Worm (Caenorhabditis elegans) whole organism, young adult: ENCODE data around the gene slc-17.5.
A peak's percentile ranks its signal among the peaks of the same experiment; 100 is the strongest.

Source experiments
- B0336.3 ChIP-seq: fragments of 200-800 bp; sonication (Bioruptor generic); IDR thresholded peaks from 2 replicates; pipeline ENCODE4 v1.3.6; 2022; ENCODE audit warnings: missing genetic modification characterization, missing compliant biosample characterization
- C06A6.2 ChIP-seq: fragments of 200-800 bp; sonication (Bioruptor generic); conservative IDR thresholded peaks from 2 replicates; pipeline ENCODE4 v1.3.6; 2022; ENCODE audit warnings: missing genetic modification characterization, missing compliant biosample characterization
- D2030.7 ChIP-seq: fragments of 200-800 bp; sonication (Bioruptor generic); IDR thresholded peaks from 2 replicates; pipeline ENCODE4 v1.3.6; 2022; ENCODE audit warnings: missing genetic modification reagents, missing genetic modification characterization, missing compliant biosample characterization
- F33H1.4 ChIP-seq: fragments of 200-800 bp; sonication (Bioruptor generic); IDR thresholded peaks from 2 replicates; pipeline ENCODE4 v1.3.6; 2022; ENCODE audit warnings: missing genetic modification reagents, missing genetic modification characterization, missing compliant biosample characterization
- F37B4.10 ChIP-seq: fragments of 200-800 bp; sonication (Bioruptor generic); IDR thresholded peaks from 2 replicates; pipeline ENCODE4 v1.3.6; 2022; ENCODE audit warnings: missing genetic modification characterization, missing compliant biosample characterization
- F39B2.1 ChIP-seq: fragments of 200-800 bp; sonication (Bioruptor generic); IDR thresholded peaks from 2 replicates; pipeline ENCODE4 v1.3.6; 2022; ENCODE audit warnings: missing genetic modification reagents, missing genetic modification characterization, missing compliant biosample characterization
- F57C9.4 ChIP-seq: sonication (generic microtip); optimal IDR thresholded peaks from 2 replicates; lab custom pipeline; 2017; ENCODE audit warnings: mild to moderate bottlenecking, missing genetic modification characterization, missing compliant biosample characterization
- T26A5.8 ChIP-seq: sonication (generic microtip); optimal IDR thresholded peaks from 2 replicates; lab custom pipeline; 2016; ENCODE audit warnings: missing genetic modification characterization, missing compliant biosample characterization
- Y53F4B.3 ChIP-seq: fragments of 200-800 bp; sonication (Bioruptor generic); IDR thresholded peaks from 2 replicates; pipeline ENCODE4 v1.3.6; 2022; ENCODE audit warnings: missing genetic modification reagents, missing genetic modification characterization, missing compliant biosample characterization
- Y53G8AR.9 ChIP-seq: fragments of 200-800 bp; sonication (Bioruptor generic); conservative IDR thresholded peaks from 2 replicates; pipeline ENCODE4 v1.3.6; 2022; ENCODE audit warnings: missing genetic modification reagents, missing genetic modification characterization, missing compliant biosample characterization
- Y67H2A.10 ChIP-seq: fragments of 200-800 bp; sonication (Bioruptor generic); conservative IDR thresholded peaks from 2 replicates; pipeline ENCODE4 v1.3.6; 2022; ENCODE audit warnings: missing genetic modification reagents, missing genetic modification characterization, missing compliant biosample characterization
- Y79H2A.3 ChIP-seq: fragments of 200-800 bp; sonication (Bioruptor generic); conservative IDR thresholded peaks from 2 replicates; pipeline ENCODE4 v1.3.6; 2022; ENCODE audit warnings: missing genetic modification reagents, missing genetic modification characterization, missing compliant biosample characterization
- Y95B8A.8 ChIP-seq: fragments of 200-800 bp; sonication (Bioruptor generic); IDR thresholded peaks from 2 replicates; pipeline ENCODE4 v1.3.6; 2022; ENCODE audit warnings: missing genetic modification reagents, missing genetic modification characterization, missing compliant biosample characterization
- ZK185.1 ChIP-seq: sonication (generic microtip); optimal IDR thresholded peaks from 2 replicates; lab custom pipeline; 2016; ENCODE audit warnings: mild to moderate bottlenecking, missing genetic modification characterization, missing compliant biosample characterization; ENCODE audit not compliant: poor library complexity, severe bottlenecking
- ceh-40 ChIP-seq: fragments of 200-800 bp; sonication (Bioruptor generic); IDR thresholded peaks from 2 replicates; pipeline ENCODE4 v1.3.6; 2022; ENCODE audit warnings: missing genetic modification characterization, missing compliant biosample characterization
- ceh-58 ChIP-seq: fragments of 200-800 bp; sonication (Bioruptor generic); IDR thresholded peaks from 2 replicates; pipeline ENCODE4 v1.3.6; 2022; ENCODE audit warnings: missing genetic modification characterization, missing compliant biosample characterization
- ceh-79 ChIP-seq: sonication (generic microtip); optimal IDR thresholded peaks from 2 replicates; lab custom pipeline; 2017; ENCODE audit warnings: mild to moderate bottlenecking, missing genetic modification characterization, missing compliant biosample characterization
- egl-44 ChIP-seq: fragments of 200-800 bp; sonication (Bioruptor generic); IDR thresholded peaks from 2 replicates; pipeline ENCODE4 v1.3.6; 2022; ENCODE audit warnings: missing genetic modification reagents, missing genetic modification characterization, missing compliant biosample characterization
- egrh-3 ChIP-seq: fragments of 200-800 bp; sonication (Bioruptor generic); IDR thresholded peaks from 2 replicates; pipeline ENCODE4 v1.3.6; 2022; ENCODE audit warnings: missing genetic modification reagents, missing genetic modification characterization, missing compliant biosample characterization
- ets-4 ChIP-seq: fragments of 200-800 bp; sonication (Bioruptor generic); optimal IDR thresholded peaks from 2 replicates; lab custom pipeline; 2018; ENCODE audit warnings: mild to moderate bottlenecking, missing genetic modification characterization, missing compliant biosample characterization
- hlh-26 ChIP-seq: fragments of 200-800 bp; sonication (Bioruptor generic); conservative IDR thresholded peaks from 2 replicates; pipeline ENCODE4 v1.3.6; 2022; ENCODE audit warnings: missing genetic modification reagents, missing genetic modification characterization, missing compliant biosample characterization
- hmg-20 ChIP-seq: fragments of 200-800 bp; sonication (Bioruptor generic); IDR thresholded peaks from 2 replicates; pipeline ENCODE4 v1.3.6; 2022; ENCODE audit warnings: missing genetic modification reagents, missing genetic modification characterization, missing compliant biosample characterization
- lin-54 ChIP-seq: fragments of 200-800 bp; sonication (Bioruptor generic); optimal IDR thresholded peaks from 2 replicates; lab custom pipeline; 2018; ENCODE audit warnings: mild to moderate bottlenecking, missing genetic modification characterization, missing compliant biosample characterization
- madf-10 ChIP-seq: sonication (generic microtip); optimal IDR thresholded peaks from 2 replicates; lab custom pipeline; 2016; ENCODE audit warnings: mild to moderate bottlenecking, missing genetic modification characterization, missing compliant biosample characterization
- madf-6 ChIP-seq: fragments of 200-800 bp; sonication (Bioruptor generic); IDR thresholded peaks from 2 replicates; pipeline ENCODE4 v1.3.6; 2022; ENCODE audit warnings: missing genetic modification reagents, missing genetic modification characterization, missing compliant biosample characterization
- madf-8 ChIP-seq: fragments of 200-800 bp; sonication (Bioruptor generic); conservative IDR thresholded peaks from 2 replicates; pipeline ENCODE4 v1.3.6; 2022; ENCODE audit warnings: missing genetic modification reagents, missing genetic modification characterization, missing compliant biosample characterization
- nfyb-1 ChIP-seq: fragments of 200-800 bp; sonication (Bioruptor generic); IDR thresholded peaks from 2 replicates; pipeline ENCODE4 v1.3.6; 2022; ENCODE audit warnings: missing genetic modification reagents, missing genetic modification characterization, missing compliant biosample characterization
- nhr-179 ChIP-seq: sonication (generic microtip); optimal IDR thresholded peaks from 2 replicates; lab custom pipeline; 2016; ENCODE audit warnings: mild to moderate bottlenecking, missing genetic modification characterization, missing compliant biosample characterization
- nhr-27 ChIP-seq: fragments of 200-800 bp; sonication (Bioruptor generic); optimal IDR thresholded peaks from 2 replicates; lab custom pipeline; 2018; ENCODE audit warnings: mild to moderate bottlenecking, missing genetic modification characterization, moderate library complexity, missing compliant biosample characterization
- nhr-80 ChIP-seq: sonication (generic microtip); optimal IDR thresholded peaks from 2 replicates; lab custom pipeline; 2016; ENCODE audit warnings: missing genetic modification characterization, missing compliant biosample characterization
- pbrm-1 ChIP-seq: fragments of 200-800 bp; sonication (Bioruptor generic); IDR thresholded peaks from 2 replicates; pipeline ENCODE4 v1.3.6; 2022; ENCODE audit warnings: missing genetic modification reagents, missing genetic modification characterization, missing compliant biosample characterization
- rcor-1 ChIP-seq: fragments of 200-800 bp; sonication (Bioruptor generic); IDR thresholded peaks from 2 replicates; pipeline ENCODE4 v1.3.6; 2022; ENCODE audit warnings: missing genetic modification reagents, missing genetic modification characterization, missing compliant biosample characterization
- rec-8 ChIP-seq, 2 experiments: sonication (generic microtip); optimal IDR thresholded peaks; 2 replicates each; lab custom pipeline; 2016; ENCODE audit warnings: mild to moderate bottlenecking in 2 of 2, missing genetic modification characterization in 2 of 2, missing genetic modification reagents in 2 of 2, missing genotype in 2 of 2, missing biosample characterization in 1 of 2, missing compliant biosample characterization in 1 of 2, moderate library complexity in 1 of 2
- repo-1 ChIP-seq: sonication (generic microtip); optimal IDR thresholded peaks from 2 replicates; lab custom pipeline; 2017; ENCODE audit warnings: mild to moderate bottlenecking, missing genetic modification characterization, missing compliant biosample characterization
- sdz-38 ChIP-seq: sonication (generic microtip); optimal IDR thresholded peaks from 2 replicates; lab custom pipeline; 2016; ENCODE audit warnings: missing genotype, missing genetic modification characterization, missing compliant biosample characterization
- snpc-1.1 ChIP-seq: sonication (generic microtip); optimal IDR thresholded peaks from 2 replicates; lab custom pipeline; 2017; ENCODE audit warnings: missing genetic modification characterization, mild to moderate bottlenecking, missing compliant biosample characterization, antibody characterized with exemption, moderate library complexity, missing genotype, missing genetic modification reagents; ENCODE audit not compliant: insufficient read depth
- somi-1 ChIP-seq: fragments of 200-800 bp; sonication (Bioruptor generic); optimal IDR thresholded peaks from 2 replicates; lab custom pipeline; 2018; ENCODE audit warnings: mild to moderate bottlenecking, missing genetic modification characterization, missing compliant biosample characterization
- tbp1 ChIP-seq: fragments of 200-800 bp; sonication (Bioruptor generic); optimal IDR thresholded peaks from 2 replicates; lab custom pipeline; 2018; ENCODE audit warnings: mild to moderate bottlenecking, missing genetic modification characterization, missing compliant biosample characterization
- xnd-1 ChIP-seq: sonication (generic microtip); optimal IDR thresholded peaks from 2 replicates; lab custom pipeline; 2016; ENCODE audit warnings: missing genotype, missing genetic modification reagents, missing genetic modification characterization, missing compliant biosample characterization
- zfh-2 ChIP-seq: fragments of 200-800 bp; sonication (Bioruptor generic); conservative IDR thresholded peaks from 2 replicates; pipeline ENCODE4 v1.3.6; 2022; ENCODE audit warnings: missing genetic modification reagents, missing genetic modification characterization, missing compliant biosample characterization
- ztf-28 ChIP-seq: fragments of 200-800 bp; sonication (Bioruptor generic); IDR thresholded peaks from 2 replicates; pipeline ENCODE4 v1.3.6; 2022; ENCODE audit warnings: missing genetic modification reagents, missing genetic modification characterization, missing compliant biosample characterization
- ztf-3 ChIP-seq: fragments of 200-800 bp; sonication (Bioruptor generic); optimal IDR thresholded peaks from 2 replicates; lab custom pipeline; 2018; ENCODE audit warnings: mild to moderate bottlenecking, missing genetic modification characterization, missing compliant biosample characterization

slc-17.5 gene

DNA sequence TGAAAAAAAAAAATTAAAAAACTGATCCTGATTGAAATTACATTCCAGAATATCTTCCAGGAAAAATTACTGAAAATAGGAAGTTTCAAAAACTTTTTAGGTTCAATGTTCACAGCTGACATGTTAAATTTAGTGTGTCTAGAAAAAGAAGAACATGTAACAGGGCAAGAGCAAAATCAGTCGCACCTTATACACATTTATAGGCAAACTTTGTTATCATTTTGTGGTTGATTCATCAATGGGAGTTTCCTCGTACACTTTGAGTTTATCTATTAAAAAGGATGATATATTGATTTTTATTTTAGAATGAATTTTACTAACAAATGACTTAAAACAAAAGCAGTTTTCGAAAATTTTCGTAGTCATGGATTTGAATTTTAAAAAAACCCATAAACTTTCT lies 41.5 kb downstream of the slc-17.5 start:
- TF ChIP-seq madf-8 (GFP tag; lab: Robert Waterston, UW) = no peak
- TF ChIP-seq nhr-80 (tag; lab: Kevin White, UChicago) = peak; percentile 42

DNA sequence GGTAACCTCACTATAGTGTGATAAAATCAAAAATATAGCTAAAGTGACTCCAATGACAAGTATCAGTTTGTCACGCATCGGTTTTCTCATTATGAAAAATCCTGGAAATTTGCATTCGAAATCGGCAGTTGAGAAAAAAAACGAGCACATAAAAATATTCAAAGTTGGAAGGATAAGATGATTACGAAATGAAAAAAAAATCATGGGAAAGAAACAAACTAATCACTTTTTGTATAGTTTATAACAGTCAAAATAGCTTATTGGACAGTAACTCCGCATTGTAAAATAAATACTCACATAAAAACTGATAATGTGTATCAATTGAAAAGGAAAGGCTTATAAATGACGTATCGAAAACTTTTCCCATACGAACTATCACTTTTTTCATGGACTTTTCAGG lies 41.9 kb downstream of the slc-17.5 start, which contains the start of gene C16D9.4:
TSS of gene C16D9.4 (minus strand) at position 101 of the 400 bp plus-strand sequence.
- TF ChIP-seq ceh-79 (tag; lab: Kevin White, UChicago) = no peak
- no peak for TF ChIP-seq F37B4.10
- no peak for TF ChIP-seq pbrm-1 (GFP tag; lab: Robert Waterston, UW)
- no peak for TF ChIP-seq hmg-20 (GFP tag; lab: Robert Waterston, UW)
- TF ChIP-seq ceh-40 (GFP tag; lab: Robert Waterston, UW) = no peak
- TF ChIP-seq repo-1 (tag; lab: Kevin White, UChicago) = no peak
- TF ChIP-seq ztf-3 (GFP tag; lab: Kevin White, UChicago) = no peak
- no peak for TF ChIP-seq madf-6 (GFP tag; lab: Robert Waterston, UW)
- no peak for TF ChIP-seq egrh-3 (GFP tag; lab: Robert Waterston, UW)
- no peak for TF ChIP-seq T26A5.8
- TF ChIP-seq Y67H2A.10 = no peak
- no peak for TF ChIP-seq madf-8 (GFP tag; lab: Robert Waterston, UW)
- no peak for TF ChIP-seq Y95B8A.8 (GFP tag; lab: Robert Waterston, UW)
- TF ChIP-seq egl-44 (GFP tag; lab: Robert Waterston, UW) = no peak
- TF ChIP-seq B0336.3 (GFP tag; lab: Robert Waterston, UW) = no peak

DNA sequence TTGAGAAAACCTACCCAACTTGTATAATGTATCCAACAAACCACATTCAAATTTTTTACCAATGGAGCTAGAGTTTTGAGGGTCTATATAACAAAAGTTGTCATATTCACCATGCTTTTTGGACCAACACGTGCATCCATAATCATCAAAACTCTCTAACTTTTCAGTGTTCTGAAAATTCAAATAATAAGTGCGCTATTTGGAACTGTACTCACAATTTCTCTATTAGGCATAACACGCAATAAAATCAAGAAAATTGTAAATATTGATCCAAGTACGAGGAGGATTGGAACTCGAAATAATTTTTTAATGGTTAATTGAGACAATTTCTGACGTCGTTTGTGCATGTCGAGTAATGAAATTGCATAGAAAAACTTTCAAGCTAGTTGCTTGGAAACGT lies 44.8 kb downstream of the slc-17.5 start, which contains the start of gene C16D9.3:
TSS of gene C16D9.3 (minus strand) at position 101 of the 400 bp plus-strand sequence.
- TF ChIP-seq Y67H2A.10 (no peak), D2030.7 (GFP tag; lab: Robert Waterston, UW) (no peak), C06A6.2 (GFP tag; lab: Robert Waterston, UW) (no peak), nhr-179 (no peak)

DNA sequence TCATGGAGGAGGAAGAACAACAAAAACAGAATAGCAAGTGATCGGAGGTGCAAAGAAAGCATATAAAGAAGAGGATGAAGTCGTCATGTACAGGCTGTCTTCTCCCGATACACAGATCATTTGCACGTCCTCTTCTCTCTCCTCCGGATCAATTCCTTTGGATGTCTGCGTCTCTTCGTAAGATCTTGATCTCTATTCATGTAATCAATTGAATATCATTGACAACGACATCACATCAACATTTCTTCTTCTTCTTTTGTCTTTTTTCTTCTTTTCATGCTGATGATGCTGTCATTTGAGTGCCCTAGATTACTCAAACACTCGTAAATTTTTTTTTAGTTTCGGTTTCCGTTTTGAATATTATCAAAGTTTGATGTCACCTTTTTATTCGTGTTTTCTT lies 46.4 kb downstream of the slc-17.5 start, which contains the start of gene rol-3:
TSS of gene rol-3 (minus strand) at position 120 of the 400 bp plus-strand sequence.
- no peak for TF ChIP-seq lin-54
- TF ChIP-seq F57C9.4 = no peak
- no peak for TF ChIP-seq Y53F4B.3
- TF ChIP-seq B0336.3 (GFP tag; lab: Robert Waterston, UW) = no peak
- TF ChIP-seq ceh-58 (GFP tag; lab: Robert Waterston, UW) = no peak
- no peak for TF ChIP-seq ztf-3 (GFP tag; lab: Kevin White, UChicago)
- no peak for TF ChIP-seq ZK185.1
- TF ChIP-seq F39B2.1 (GFP tag; lab: Robert Waterston, UW) = no peak
- TF ChIP-seq ztf-28 = no peak
- TF ChIP-seq nhr-80 (tag; lab: Kevin White, UChicago) = no peak

DNA sequence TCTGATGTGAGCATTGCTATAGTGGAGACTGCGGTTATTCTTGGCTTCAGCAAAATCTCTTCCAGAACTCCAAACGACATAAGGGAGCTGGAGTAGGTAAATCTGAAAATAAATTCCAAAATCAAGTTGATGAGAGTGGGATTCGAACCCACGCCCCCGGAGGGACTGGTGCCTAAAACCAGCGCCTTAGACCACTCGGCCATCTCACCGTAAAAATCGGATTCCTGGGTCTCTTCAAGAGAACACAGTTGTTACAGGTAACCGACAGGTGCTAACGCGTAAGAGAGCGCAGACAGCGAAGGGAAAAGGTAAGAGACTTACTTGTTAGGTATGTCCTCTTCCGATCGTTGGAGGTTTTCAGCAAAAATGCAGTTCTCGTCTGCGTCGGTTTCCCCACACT lies 49.4 kb downstream of the slc-17.5 start:
- TF ChIP-seq Y53G8AR.9 (GFP tag; lab: Robert Waterston, UW) = no peak
- peak; percentile 87 for TF ChIP-seq tbp1
- peak; percentile 38; the same call in 1 of the 2 replicates for TF ChIP-seq rcor-1 (GFP tag; lab: Robert Waterston, UW)
- no peak for TF ChIP-seq Y79H2A.3
- no peak for TF ChIP-seq ets-4 (GFP tag; lab: Kevin White, UChicago)
- TF ChIP-seq madf-10 = peak; percentile 9
- peak; percentile 14 for TF ChIP-seq snpc-1.1 (tag; lab: Kevin White, UChicago)
- TF ChIP-seq nhr-27 (tag; lab: Kevin White, UChicago) = no peak
- TF ChIP-seq F39B2.1 (GFP tag; lab: Robert Waterston, UW) = no peak
- no peak for TF ChIP-seq zfh-2
- TF ChIP-seq F33H1.4 (GFP tag; lab: Robert Waterston, UW) = peak; percentile 18; the same call in 1 of the 2 replicates
- no peak for TF ChIP-seq rec-8 (tag; optimal IDR thresholded peaks at IDR 0.05; lab: Kevin White, UChicago)
- TF ChIP-seq ceh-40 (GFP tag; lab: Robert Waterston, UW) = peak; percentile 58; the same call in 1 of the 2 replicates
- TF ChIP-seq pbrm-1 (GFP tag; lab: Robert Waterston, UW) = peak; percentile 78; the same call in 1 of the 2 replicates
- TF ChIP-seq madf-6 (GFP tag; lab: Robert Waterston, UW) = no peak; the same call in 1 of the 2 replicates
- TF ChIP-seq sdz-38 = no peak
- no peak for TF ChIP-seq somi-1 (GFP tag; lab: Kevin White, UChicago)
- TF ChIP-seq nhr-80 (tag; lab: Kevin White, UChicago) = peak; percentile 36
- TF ChIP-seq nfyb-1 (GFP tag; lab: Robert Waterston, UW) = peak; percentile 72; the same call in 1 of the 2 replicates
- TF ChIP-seq xnd-1 (tag; lab: Kevin White, UChicago) = no peak
- no peak for TF ChIP-seq hlh-26
